Worm (Caenorhabditis elegans) whole organism, L4 larva: ENCODE data around the gene srv-10.

Experiments
- F44E2.7 ChIP-seq: fragments of 200-800 bp; sonication (Bioruptor generic); IDR thresholded peaks from 2 replicates; pipeline ENCODE4 v2.1.2; 2022; ENCODE audit warnings: missing genetic modification characterization, missing compliant biosample characterization
- T26A8.4 ChIP-seq: fragments of 200-800 bp; sonication (Bioruptor generic); IDR thresholded peaks from 2 replicates; pipeline ENCODE4 v1.3.6; 2022; ENCODE audit warnings: missing genetic modification characterization, missing compliant biosample characterization
- Y48G9A.11 ChIP-seq: fragments of 200-800 bp; sonication (Bioruptor generic); IDR thresholded peaks from 2 replicates; pipeline ENCODE4 v1.3.6; 2022; ENCODE audit warnings: missing genetic modification reagents, missing genetic modification characterization, missing compliant biosample characterization
- fos-1 ChIP-seq: fragments of 150-350 bp; optimal IDR thresholded peaks from 2 replicates; lab custom pipeline; 2014; ENCODE audit warnings: missing biosample characterization, missing genetic modification characterization
- lir-3 ChIP-seq: sonication (generic microtip); optimal IDR thresholded peaks from 2 replicates; lab custom pipeline; 2016; ENCODE audit warnings: mild to moderate bottlenecking, missing genetic modification characterization, missing compliant biosample characterization
- lsy-2 ChIP-seq, 2 experiments: fragments of 150-350 bp in 1 of 2; sonication (generic microtip) in 1 of 2; optimal IDR thresholded peaks; 2 replicates each; lab custom pipeline; 2014 to 2017; ENCODE audit warnings: missing biosample characterization in 2 of 2, missing genetic modification characterization in 2 of 2
- madf-5 ChIP-seq, 2 experiments: fragments of 200-800 bp; sonication (Bioruptor generic); IDR thresholded peaks; 2 replicates each; pipeline ENCODE4 v1.3.6; 2022; ENCODE audit warnings: missing compliant biosample characterization in 2 of 2, missing genetic modification characterization in 2 of 2
- nhr-77 ChIP-seq: fragments of 150-350 bp; optimal IDR thresholded peaks from 2 replicates; lab custom pipeline; 2014; ENCODE audit warnings: missing biosample characterization, missing genetic modification characterization

DNA sequence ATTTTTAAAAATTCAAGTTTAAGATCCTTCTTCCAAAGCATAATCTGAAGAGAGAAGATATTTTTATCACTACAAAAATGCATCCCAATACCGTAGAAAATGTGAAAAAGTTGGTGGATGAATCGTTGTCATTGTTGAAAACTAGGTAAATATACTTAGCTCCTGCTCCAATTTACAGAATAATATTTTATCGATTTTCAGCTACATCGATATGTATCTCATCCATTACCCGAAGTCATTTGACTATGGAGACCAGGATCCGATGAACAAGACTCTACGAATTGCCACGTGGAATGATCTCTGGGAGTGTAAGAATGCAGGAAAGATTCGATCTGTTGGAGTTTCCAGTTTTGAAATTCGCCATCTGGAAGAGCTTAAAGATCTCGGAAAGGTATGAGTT is 15.3 kb upstream of the srv-10 start:
- TF ChIP-seq T26A8.4 (no peak), nhr-77 (tag; lab: Kevin White, UChicago) (no peak), lir-3 (no peak), madf-5 (GFP tag; IDR thresholded peaks at IDR 0.05; lab: Robert Waterston, UW) (no peak), lsy-2 (tag; optimal IDR thresholded peaks at IDR 0.05; lab: Kevin White, UChicago) (no peak), fos-1 (tag; lab: Kevin White, UChicago) (no peak), F44E2.7 (GFP tag; lab: Robert Waterston, UW) (no peak), Y48G9A.11 (GFP tag; lab: Robert Waterston, UW) (no peak)
